Fruit fly (Drosophila melanogaster) whole organism, embryonic: ENCODE measurements around the gene Ufl1.

Experiments
- ATbp ChIP-seq: fragments of 200-800 bp; sonication (Bioruptor generic); optimal IDR thresholded peaks from 2 replicates; lab custom pipeline; 2017; ENCODE audit warnings: missing biosample characterization, mild to moderate bottlenecking, missing genetic modification characterization, missing genetic modification reagents
- Asciz ChIP-seq: fragments of 200-800 bp; sonication (Bioruptor generic); optimal IDR thresholded peaks from 2 replicates; lab custom pipeline; 2017; ENCODE audit warnings: missing biosample characterization, mild to moderate bottlenecking, missing genetic modification characterization, missing genetic modification reagents
- Bteb2 ChIP-seq: fragments of 200-800 bp; sonication (Bioruptor generic); optimal IDR thresholded peaks from 2 replicates; lab custom pipeline; 2016; ENCODE audit warnings: missing biosample characterization, missing genetic modification characterization
- CG10543 ChIP-seq: fragments of 200-800 bp; sonication (Bioruptor generic); optimal IDR thresholded peaks from 3 replicates; lab custom pipeline; 2017; ENCODE audit warnings: missing biosample characterization, mild to moderate bottlenecking, missing genetic modification characterization, moderate library complexity
- CG10979 ChIP-seq: fragments of 200-800 bp; sonication (Bioruptor generic); optimal IDR thresholded peaks from 2 replicates; lab custom pipeline; 2018; ENCODE audit warnings: missing biosample characterization, mild to moderate bottlenecking, missing genetic modification characterization, moderate library complexity
- CG12659 ChIP-seq: fragments of 200-800 bp; sonication (Bioruptor generic); optimal IDR thresholded peaks from 3 replicates; lab custom pipeline; 2017; ENCODE audit warnings: mild to moderate bottlenecking, missing biosample characterization, missing genetic modification reagents, missing genetic modification characterization
- CG1602 ChIP-seq: fragments of 200-800 bp; sonication (Bioruptor generic); optimal IDR thresholded peaks from 3 replicates; lab custom pipeline; 2016; ENCODE audit warnings: missing biosample characterization, missing genetic modification characterization
- CG1603 ChIP-seq: fragments of 200-800 bp; sonication (Bioruptor generic); optimal IDR thresholded peaks from 2 replicates; lab custom pipeline; 2019; ENCODE audit warnings: missing biosample characterization, mild to moderate bottlenecking, missing genetic modification characterization, moderate library complexity
- CG1792 ChIP-seq: fragments of 200-800 bp; sonication (Bioruptor generic); optimal IDR thresholded peaks from 2 replicates; lab custom pipeline; 2016; ENCODE audit warnings: missing biosample characterization, missing genetic modification characterization
- CG18262 ChIP-seq: fragments of 200-800 bp; optimal IDR thresholded peaks from 3 replicates; lab custom pipeline; 2019; ENCODE audit warnings: missing biosample characterization, mild to moderate bottlenecking, missing genetic modification characterization, moderate library complexity
- CG1832 ChIP-seq: fragments of 200-800 bp; sonication (Bioruptor generic); optimal IDR thresholded peaks from 2 replicates; lab custom pipeline; 2017; ENCODE audit warnings: missing biosample characterization, mild to moderate bottlenecking, missing genetic modification characterization, inconsistent platforms
- CG2889 ChIP-seq: fragments of 200-800 bp; sonication (Bioruptor generic); IDR thresholded peaks from 3 replicates; pipeline ENCODE4 v1.3.6; 2022; ENCODE audit warnings: missing biosample characterization, missing genetic modification characterization
- CG3065 ChIP-seq: fragments of 200-800 bp; sonication (Bioruptor generic); optimal IDR thresholded peaks from 2 replicates; lab custom pipeline; 2016; ENCODE audit warnings: missing biosample characterization, missing genetic modification characterization
- CG34224 ChIP-seq: fragments of 200-800 bp; sonication (Bioruptor generic); IDR thresholded peaks from 3 replicates; pipeline ENCODE4 v1.3.6; 2022; ENCODE audit warnings: missing biosample characterization, missing genetic modification characterization; ENCODE audit not compliant: partially characterized antibody
- CG34376 ChIP-seq: fragments of 200-800 bp; sonication (Bioruptor generic); optimal IDR thresholded peaks from 2 replicates; lab custom pipeline; 2018; ENCODE audit warnings: missing biosample characterization, mild to moderate bottlenecking, missing genetic modification characterization
- CG6791 ChIP-seq: fragments of 200-800 bp; sonication (Bioruptor generic); IDR thresholded peaks from 3 replicates; pipeline ENCODE4 v1.3.6; 2022; ENCODE audit warnings: missing biosample characterization, missing genetic modification characterization; ENCODE audit not compliant: partially characterized antibody
- CG7556 ChIP-seq: fragments of 200-800 bp; sonication (Bioruptor generic); optimal IDR thresholded peaks from 2 replicates; lab custom pipeline; 2017; ENCODE audit warnings: missing biosample characterization, mild to moderate bottlenecking, missing genetic modification characterization
- CG7839 ChIP-seq: fragments of 200-800 bp; sonication (Bioruptor generic); optimal IDR thresholded peaks from 3 replicates; lab custom pipeline; 2018; ENCODE audit warnings: missing biosample characterization, mild to moderate bottlenecking, missing genetic modification characterization, moderate library complexity
- Dip2 ChIP-seq: fragments of 200-800 bp; sonication (Bioruptor generic); IDR thresholded peaks from 2 replicates; pipeline ENCODE4 v1.3.6; 2022; ENCODE audit warnings: missing biosample characterization, missing genetic modification characterization
- HLH3B ChIP-seq: fragments of 200-800 bp; sonication (Bioruptor generic); IDR thresholded peaks from 2 replicates; pipeline ENCODE4 v1.3.6; 2022; ENCODE audit warnings: missing biosample characterization, missing genetic modification characterization
- Hey ChIP-seq: fragments of 200-800 bp; sonication (Bioruptor generic); optimal IDR thresholded peaks from 3 replicates; lab custom pipeline; 2018; ENCODE audit warnings: missing biosample characterization, mild to moderate bottlenecking, missing genetic modification characterization
- Hmr ChIP-seq: fragments of 200-800 bp; sonication (Bioruptor generic); optimal IDR thresholded peaks from 3 replicates; lab custom pipeline; 2017; ENCODE audit warnings: mild to moderate bottlenecking, missing biosample characterization, missing genetic modification reagents, missing genetic modification characterization
- Hr3 ChIP-seq: fragments of 200-800 bp; sonication (Bioruptor generic); optimal IDR thresholded peaks from 3 replicates; lab custom pipeline; 2016; ENCODE audit warnings: missing biosample characterization, missing genetic modification characterization
- MESR4 ChIP-seq: fragments of 200-800 bp; sonication (Bioruptor generic); optimal IDR thresholded peaks from 2 replicates; lab custom pipeline; 2018; ENCODE audit warnings: missing biosample characterization, mild to moderate bottlenecking, missing genetic modification characterization, moderate library complexity
- MTF-1 ChIP-seq: fragments of 200-800 bp; sonication (Bioruptor generic); optimal IDR thresholded peaks from 2 replicates; lab custom pipeline; 2018; ENCODE audit warnings: missing biosample characterization, mild to moderate bottlenecking, missing genetic modification characterization, borderline replicate concordance
- Med ChIP-seq: fragments of 200-800 bp; sonication (Bioruptor generic); peaks from one replicate; lab custom pipeline; 2016; ENCODE audit warnings: missing biosample characterization, missing genetic modification characterization, mild to moderate bottlenecking, inconsistent platforms, moderate library complexity
- Nf-YA ChIP-seq: fragments of 200-800 bp; sonication (Bioruptor generic); IDR thresholded peaks from 2 replicates; pipeline ENCODE4 v1.3.6; 2022; ENCODE audit warnings: missing biosample characterization, missing genetic modification characterization
- NfI ChIP-seq: fragments of 200-800 bp; sonication (Bioruptor generic); optimal IDR thresholded peaks from 3 replicates; lab custom pipeline; 2018; ENCODE audit warnings: missing biosample characterization, mild to moderate bottlenecking, missing genetic modification characterization, moderate library complexity
- Optix ChIP-seq: fragments of 200-800 bp; sonication (Bioruptor generic); IDR thresholded peaks from 3 replicates; pipeline ENCODE4 v1.3.6; 2022; ENCODE audit warnings: missing biosample characterization, missing genetic modification characterization
- Pdp1 ChIP-seq, 2 experiments: fragments of 200-800 bp; sonication (Bioruptor generic); optimal IDR thresholded peaks; 3 replicates each; lab custom pipeline; 2016; ENCODE audit warnings: missing biosample characterization in 2 of 2, missing genetic modification characterization in 2 of 2, mild to moderate bottlenecking in 1 of 2, moderate library complexity in 1 of 2
- Ravus ChIP-seq: fragments of 200-800 bp; sonication (Bioruptor generic); IDR thresholded peaks from 2 replicates; pipeline ENCODE4 v1.3.6; 2022; ENCODE audit warnings: missing biosample characterization, missing genetic modification characterization
- al ChIP-seq: fragments of 200-800 bp; sonication (Bioruptor generic); IDR thresholded peaks from 2 replicates; pipeline ENCODE4 v1.3.6; 2022; ENCODE audit warnings: missing biosample characterization, missing genetic modification characterization
- ase ChIP-seq: fragments of 200-800 bp; sonication (Bioruptor generic); IDR thresholded peaks from 3 replicates; pipeline ENCODE4 v1.3.6; 2022; ENCODE audit warnings: missing biosample characterization, missing genetic modification characterization
- bsh ChIP-seq, 2 experiments: fragments of 200-800 bp; sonication (Bioruptor generic); optimal IDR thresholded peaks; 2 replicates each; lab custom pipeline; 2017 to 2018; ENCODE audit warnings: mild to moderate bottlenecking in 2 of 2, missing biosample characterization in 2 of 2, missing genetic modification characterization in 2 of 2, moderate library complexity in 1 of 2
- btn ChIP-seq: fragments of 200-800 bp; sonication (Bioruptor generic); optimal IDR thresholded peaks from 2 replicates; lab custom pipeline; 2016; ENCODE audit warnings: missing biosample characterization, missing genetic modification characterization
- cas ChIP-seq: fragments of 200-800 bp; sonication (Bioruptor generic); IDR thresholded peaks from 2 replicates; pipeline ENCODE4 v1.3.6; 2022; ENCODE audit warnings: missing biosample characterization, missing genetic modification characterization
- crol ChIP-seq: fragments of 200-800 bp; sonication (Bioruptor generic); IDR thresholded peaks from 2 replicates; pipeline ENCODE4 v1.3.6; 2022; ENCODE audit warnings: missing biosample characterization, missing genetic modification characterization
- esg ChIP-seq: fragments of 200-800 bp; sonication (Bioruptor generic); conservative IDR thresholded peaks from 2 replicates; pipeline ENCODE4 v1.3.6; 2022; ENCODE audit warnings: missing biosample characterization, missing genetic modification characterization
- grn ChIP-seq: fragments of 200-800 bp; sonication (Bioruptor generic); optimal IDR thresholded peaks from 3 replicates; lab custom pipeline; 2017; ENCODE audit warnings: missing biosample characterization, missing genetic modification characterization
- insv ChIP-seq, 2 experiments: fragments of 200-800 bp; sonication (Bioruptor generic); optimal IDR thresholded peaks; 3 replicates each; lab custom pipeline; 2016 to 2018; ENCODE audit warnings: missing biosample characterization in 2 of 2, missing genetic modification characterization in 2 of 2
- jigr1 ChIP-seq: fragments of 200-800 bp; sonication (Bioruptor generic); IDR thresholded peaks from 3 replicates; pipeline ENCODE4 v1.3.6; 2022; ENCODE audit warnings: missing biosample characterization, missing genetic modification characterization
- nmo ChIP-seq: fragments of 200-800 bp; sonication (Bioruptor generic); optimal IDR thresholded peaks from 2 replicates; lab custom pipeline; 2018; ENCODE audit warnings: missing biosample characterization, mild to moderate bottlenecking, missing genetic modification characterization, moderate library complexity
- pnt ChIP-seq: fragments of 200-800 bp; sonication (Bioruptor generic); optimal IDR thresholded peaks from 3 replicates; lab custom pipeline; 2016; ENCODE audit warnings: missing biosample characterization, missing genetic modification characterization
- sna ChIP-seq: fragments of 200-800 bp; sonication (Bioruptor generic); IDR thresholded peaks from 2 replicates; pipeline ENCODE4 v1.3.6; 2022; ENCODE audit warnings: missing biosample characterization, missing genetic modification characterization; ENCODE audit not compliant: partially characterized antibody
- trem ChIP-seq: fragments of 200-800 bp; optimal IDR thresholded peaks from 3 replicates; lab custom pipeline; 2019; ENCODE audit warnings: missing biosample characterization, mild to moderate bottlenecking, missing genetic modification characterization, moderate library complexity
- trh ChIP-seq: fragments of 200-800 bp; sonication (Bioruptor generic); optimal IDR thresholded peaks from 2 replicates; lab custom pipeline; 2016; ENCODE audit warnings: missing biosample characterization, missing genetic modification characterization
- z ChIP-seq: fragments of 200-800 bp; sonication (Bioruptor generic); IDR thresholded peaks from 3 replicates; pipeline ENCODE4 v1.3.6; 2022; ENCODE audit warnings: missing biosample characterization, missing genetic modification characterization

Ufl1 gene

DNA sequence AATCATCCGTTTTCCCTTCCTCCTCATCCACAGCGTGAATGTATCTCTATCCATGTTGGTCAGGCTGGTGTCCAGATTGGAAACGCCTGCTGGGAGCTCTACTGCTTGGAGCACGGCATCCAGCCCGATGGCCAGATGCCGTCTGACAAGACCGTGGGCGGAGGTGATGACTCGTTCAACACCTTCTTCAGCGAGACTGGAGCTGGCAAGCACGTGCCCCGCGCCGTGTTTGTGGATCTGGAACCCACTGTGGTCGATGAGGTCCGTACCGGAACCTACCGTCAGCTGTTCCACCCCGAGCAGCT is 12.9 kb upstream of the Ufl1 start (continued):
- no peak for TF ChIP-seq CG7839 (tag; lab: Kevin White, UChicago)
- TF ChIP-seq CG34376 (GFP tag; lab: Kevin White, UChicago): no peak
- TF ChIP-seq CG34224 (GFP tag; lab: Robert Waterston, UW): no peak
- TF ChIP-seq, all 482 proteins: peak for 6

- TF ChIP-seq z (GFP tag; lab: Robert Waterston, UW): no peak
- no peak for TF ChIP-seq Optix (GFP tag; lab: Robert Waterston, UW)
- TF ChIP-seq CG1603 (tag; lab: Kevin White, UChicago): peak; percentile 81
- peak; percentile 60 for TF ChIP-seq CG7556 (GFP tag; lab: Kevin White, UChicago)
- TF ChIP-seq ase: peak; percentile 46; the same call in 1 of the 3 replicates
- no peak for TF ChIP-seq Ravus (GFP tag; lab: Robert Waterston, UW)
- TF ChIP-seq crol: no peak
- peak; percentile 32 to 47 for TF ChIP-seq bsh (GFP tag; optimal IDR thresholded peaks at IDR 0.05; lab: Kevin White, UChicago)
- TF ChIP-seq Hmr: peak; percentile 75
- peak; percentile 63 for TF ChIP-seq cas
- no peak for TF ChIP-seq sna
- peak; percentile 63 to 79 for TF ChIP-seq Pdp1 (GFP tag; optimal IDR thresholded peaks at IDR 0.05; lab: Kevin White, UChicago)
- peak; percentile 33 for TF ChIP-seq CG18262
- no peak for TF ChIP-seq al
- peak; percentile 95 for TF ChIP-seq MESR4 (GFP tag; lab: Kevin White, UChicago)
- TF ChIP-seq Dip2 (GFP tag; lab: Robert Waterston, UW): no peak
- TF ChIP-seq CG1602 (GFP tag; lab: Kevin White, UChicago): no peak
- TF ChIP-seq CG10543 (GFP tag; lab: Kevin White, UChicago): peak; percentile 85
- no peak for TF ChIP-seq CG3065
- peak; percentile 22 for TF ChIP-seq Bteb2 (GFP tag; lab: Kevin White, UChicago)
- no peak for TF ChIP-seq esg (GFP tag; lab: Robert Waterston, UW)
- peak; percentile 66 for TF ChIP-seq CG6791 (GFP tag; lab: Robert Waterston, UW)
- TF ChIP-seq HLH3B (GFP tag; lab: Robert Waterston, UW): peak; percentile 47; the same call in 1 of the 2 replicates
- no peak for TF ChIP-seq trh
- peak; percentile 23 for TF ChIP-seq CG10979 (tag; lab: Kevin White, UChicago)
- peak; percentile 34 for TF ChIP-seq Hr3 (GFP tag; lab: Kevin White, UChicago)
- no peak for TF ChIP-seq CG1832 (GFP tag; lab: Kevin White, UChicago)
- TF ChIP-seq jigr1 (GFP tag; lab: Robert Waterston, UW): no peak
- TF ChIP-seq trem (tag; lab: Kevin White, UChicago): peak; percentile 64
- TF ChIP-seq CG12659 (GFP tag; lab: Kevin White, UChicago): peak; percentile 89
- TF ChIP-seq Med (GFP tag; lab: Kevin White, UChicago): peak; percentile 98
- peak; percentile 67 for TF ChIP-seq Asciz
- peak; percentile 46 for TF ChIP-seq pnt (GFP tag; lab: Kevin White, UChicago)
- TF ChIP-seq btn (GFP tag; lab: Kevin White, UChicago): peak; percentile 67
- peak; percentile 43 for TF ChIP-seq Hey
- TF ChIP-seq NfI (GFP tag; lab: Kevin White, UChicago): peak; percentile 49
- peak; percentile 30 for TF ChIP-seq nmo
- peak; percentile 77 for TF ChIP-seq MTF-1
- no peak for TF ChIP-seq Nf-YA (GFP tag; lab: Robert Waterston, UW)
- peak in 1 of 2 experiments; percentile 44 for TF ChIP-seq insv (GFP tag; optimal IDR thresholded peaks at IDR 0.05; lab: Kevin White, UChicago)
- TF ChIP-seq CG2889 (GFP tag; lab: Robert Waterston, UW): no peak
- TF ChIP-seq CG1792 (GFP tag; lab: Kevin White, UChicago): peak; percentile 53
- peak; percentile 62 for TF ChIP-seq grn (GFP tag; lab: Kevin White, UChicago)
- TF ChIP-seq ATbp (GFP tag; lab: Kevin White, UChicago): peak; percentile 11
Measured at dm6 chr3R:7086377-7087200, 12.3 kb upstream of the Ufl1 start, which contains the start of gene alphaTub84B. TSS of gene alphaTub84B (plus strand) at chr3R:7086599.
